Worm (Caenorhabditis elegans) whole organism, young adult: Measurements from ENCODE around the gene C30H6.9.

Experiments
- B0336.3 ChIP-seq: fragments of 200-800 bp; sonication (Bioruptor generic); IDR thresholded peaks from 2 replicates; pipeline ENCODE4 v1.3.6; 2022; ENCODE audit warnings: missing genetic modification characterization, missing compliant biosample characterization
- C06A6.2 ChIP-seq: fragments of 200-800 bp; sonication (Bioruptor generic); conservative IDR thresholded peaks from 2 replicates; pipeline ENCODE4 v1.3.6; 2022; ENCODE audit warnings: missing genetic modification characterization, missing compliant biosample characterization
- C17E4.6 ChIP-seq: fragments of 200-800 bp; sonication (Bioruptor generic); IDR thresholded peaks from 2 replicates; pipeline ENCODE4 v1.3.6; 2022; ENCODE audit warnings: missing genetic modification reagents, missing genetic modification characterization, missing compliant biosample characterization
- D2030.7 ChIP-seq: fragments of 200-800 bp; sonication (Bioruptor generic); IDR thresholded peaks from 2 replicates; pipeline ENCODE4 v1.3.6; 2022; ENCODE audit warnings: missing genetic modification reagents, missing genetic modification characterization, missing compliant biosample characterization
- F10E7.11 ChIP-seq: sonication (generic microtip); optimal IDR thresholded peaks from 2 replicates; lab custom pipeline; 2017; ENCODE audit warnings: mild to moderate bottlenecking, missing genetic modification characterization, moderate library complexity, missing compliant biosample characterization
- F33H1.4 ChIP-seq: fragments of 200-800 bp; sonication (Bioruptor generic); IDR thresholded peaks from 2 replicates; pipeline ENCODE4 v1.3.6; 2022; ENCODE audit warnings: missing genetic modification reagents, missing genetic modification characterization, missing compliant biosample characterization
- F37B4.10 ChIP-seq: fragments of 200-800 bp; sonication (Bioruptor generic); IDR thresholded peaks from 2 replicates; pipeline ENCODE4 v1.3.6; 2022; ENCODE audit warnings: missing genetic modification characterization, missing compliant biosample characterization
- F49E8.2 ChIP-seq: sonication (generic microtip); optimal IDR thresholded peaks from 3 replicates; lab custom pipeline; 2017; ENCODE audit warnings: missing genetic modification characterization, mild to moderate bottlenecking, missing compliant biosample characterization, antibody characterized with exemption, moderate library complexity; ENCODE audit not compliant: insufficient read depth
- F52B5.7 ChIP-seq: sonication (generic microtip); optimal IDR thresholded peaks from 2 replicates; lab custom pipeline; 2016; ENCODE audit warnings: mild to moderate bottlenecking, missing genetic modification characterization, missing compliant biosample characterization
- F57A8.1 ChIP-seq: fragments of 200-800 bp; sonication (Bioruptor generic); optimal IDR thresholded peaks from 2 replicates; lab custom pipeline; 2018; ENCODE audit warnings: mild to moderate bottlenecking, missing genetic modification characterization, moderate library complexity, missing compliant biosample characterization
- T07F8.4 ChIP-seq: sonication (generic microtip); optimal IDR thresholded peaks from 2 replicates; lab custom pipeline; 2016; ENCODE audit warnings: mild to moderate bottlenecking, missing genetic modification characterization, moderate library complexity, missing compliant biosample characterization
- T26A5.8 ChIP-seq: sonication (generic microtip); optimal IDR thresholded peaks from 2 replicates; lab custom pipeline; 2016; ENCODE audit warnings: missing genetic modification characterization, missing compliant biosample characterization
- Y79H2A.3 ChIP-seq: fragments of 200-800 bp; sonication (Bioruptor generic); conservative IDR thresholded peaks from 2 replicates; pipeline ENCODE4 v1.3.6; 2022; ENCODE audit warnings: missing genetic modification reagents, missing genetic modification characterization, missing compliant biosample characterization
- Y95B8A.8 ChIP-seq: fragments of 200-800 bp; sonication (Bioruptor generic); IDR thresholded peaks from 2 replicates; pipeline ENCODE4 v1.3.6; 2022; ENCODE audit warnings: missing genetic modification reagents, missing genetic modification characterization, missing compliant biosample characterization
- aptf-2 ChIP-seq: fragments of 200-800 bp; sonication (Bioruptor generic); conservative IDR thresholded peaks from 2 replicates; pipeline ENCODE4 v1.3.6; 2022; ENCODE audit warnings: missing genetic modification reagents, missing genetic modification characterization, missing compliant biosample characterization
- attf-5 ChIP-seq: fragments of 200-800 bp; sonication (Bioruptor generic); optimal IDR thresholded peaks from 2 replicates; lab custom pipeline; 2018; ENCODE audit warnings: mild to moderate bottlenecking, missing genetic modification characterization, missing compliant biosample characterization
- attf-6 ChIP-seq: fragments of 200-800 bp; sonication (Bioruptor generic); IDR thresholded peaks from 2 replicates; pipeline ENCODE4 v1.3.6; 2022; ENCODE audit warnings: missing genetic modification reagents, missing genetic modification characterization, missing compliant biosample characterization
- bed-1 ChIP-seq: fragments of 200-800 bp; sonication (Bioruptor generic); IDR thresholded peaks from 2 replicates; pipeline ENCODE4 v1.3.6; 2022; ENCODE audit warnings: missing genetic modification reagents, missing genetic modification characterization, missing compliant biosample characterization
- ceh-100 ChIP-seq: fragments of 200-800 bp; sonication (Bioruptor generic); IDR thresholded peaks from 2 replicates; pipeline ENCODE4 v1.3.6; 2022; ENCODE audit warnings: missing genetic modification reagents, missing genetic modification characterization, missing compliant biosample characterization
- ceh-91 ChIP-seq: fragments of 200-800 bp; sonication (Bioruptor generic); IDR thresholded peaks from 2 replicates; pipeline ENCODE4 v1.3.6; 2022; ENCODE audit warnings: missing genetic modification reagents, missing genetic modification characterization, missing compliant biosample characterization
- chd-7 ChIP-seq: sonication (generic microtip); optimal IDR thresholded peaks from 2 replicates; lab custom pipeline; 2016; ENCODE audit warnings: mild to moderate bottlenecking, missing genetic modification characterization, moderate library complexity, missing compliant biosample characterization
- dox-1 ChIP-seq: fragments of 200-800 bp; sonication (Bioruptor generic); IDR thresholded peaks from 2 replicates; pipeline ENCODE4 v1.3.6; 2022; ENCODE audit warnings: missing genetic modification reagents, missing genetic modification characterization, missing compliant biosample characterization
- dpl-1 ChIP-seq: fragments of 150-350 bp; optimal IDR thresholded peaks from 2 replicates; lab custom pipeline; 2014; ENCODE audit warnings: missing biosample characterization, missing genetic modification reagents, missing genetic modification characterization
- efl-1 ChIP-seq: fragments of 150-350 bp; optimal IDR thresholded peaks from 2 replicates; lab custom pipeline; 2014; ENCODE audit warnings: missing biosample characterization, missing genetic modification reagents, missing genetic modification characterization
- egl-18 ChIP-seq: fragments of 200-800 bp; sonication (Bioruptor generic); IDR thresholded peaks from 2 replicates; pipeline ENCODE4 v1.3.6; 2022; ENCODE audit warnings: missing genetic modification reagents, missing genetic modification characterization, missing compliant biosample characterization
- egl-44 ChIP-seq: fragments of 200-800 bp; sonication (Bioruptor generic); IDR thresholded peaks from 2 replicates; pipeline ENCODE4 v1.3.6; 2022; ENCODE audit warnings: missing genetic modification reagents, missing genetic modification characterization, missing compliant biosample characterization
- him-1 ChIP-seq: sonication (generic microtip); optimal IDR thresholded peaks from 2 replicates; lab custom pipeline; 2016; ENCODE audit warnings: missing genotype, missing genetic modification reagents, missing genetic modification characterization, missing compliant biosample characterization
- hlh-26 ChIP-seq: fragments of 200-800 bp; sonication (Bioruptor generic); conservative IDR thresholded peaks from 2 replicates; pipeline ENCODE4 v1.3.6; 2022; ENCODE audit warnings: missing genetic modification reagents, missing genetic modification characterization, missing compliant biosample characterization
- lin-54 ChIP-seq: fragments of 200-800 bp; sonication (Bioruptor generic); optimal IDR thresholded peaks from 2 replicates; lab custom pipeline; 2018; ENCODE audit warnings: mild to moderate bottlenecking, missing genetic modification characterization, missing compliant biosample characterization
- lsl-1 ChIP-seq: fragments of 200-800 bp; sonication (Bioruptor generic); optimal IDR thresholded peaks from 2 replicates; lab custom pipeline; 2018; ENCODE audit warnings: mild to moderate bottlenecking, missing genetic modification characterization, moderate library complexity, missing compliant biosample characterization
- madf-6 ChIP-seq: fragments of 200-800 bp; sonication (Bioruptor generic); IDR thresholded peaks from 2 replicates; pipeline ENCODE4 v1.3.6; 2022; ENCODE audit warnings: missing genetic modification reagents, missing genetic modification characterization, missing compliant biosample characterization
- mcd-1 ChIP-seq: fragments of 200-800 bp; sonication (Bioruptor generic); IDR thresholded peaks from 2 replicates; pipeline ENCODE4 v1.3.6; 2022; ENCODE audit warnings: missing genetic modification reagents, missing genetic modification characterization, missing compliant biosample characterization
- nfya-2 ChIP-seq: fragments of 200-800 bp; sonication (Bioruptor generic); IDR thresholded peaks from 2 replicates; pipeline ENCODE4 v1.3.6; 2022; ENCODE audit warnings: missing genetic modification reagents, missing genetic modification characterization, missing compliant biosample characterization
- nfyb-1 ChIP-seq: fragments of 200-800 bp; sonication (Bioruptor generic); IDR thresholded peaks from 2 replicates; pipeline ENCODE4 v1.3.6; 2022; ENCODE audit warnings: missing genetic modification reagents, missing genetic modification characterization, missing compliant biosample characterization
- nhr-120 ChIP-seq: fragments of 200-800 bp; sonication (Bioruptor generic); IDR thresholded peaks from 2 replicates; pipeline ENCODE4 v1.3.6; 2022; ENCODE audit warnings: missing genetic modification characterization, missing compliant biosample characterization
- nhr-27 ChIP-seq: fragments of 200-800 bp; sonication (Bioruptor generic); optimal IDR thresholded peaks from 2 replicates; lab custom pipeline; 2018; ENCODE audit warnings: mild to moderate bottlenecking, missing genetic modification characterization, moderate library complexity, missing compliant biosample characterization
- nhr-80 ChIP-seq: sonication (generic microtip); optimal IDR thresholded peaks from 2 replicates; lab custom pipeline; 2016; ENCODE audit warnings: missing genetic modification characterization, missing compliant biosample characterization
- snpc-4 ChIP-seq, 5 experiments: fragments of 150-350 bp in 1 of 5; sonication (generic microtip) in 4 of 5; optimal IDR thresholded peaks; 2 replicates each; lab custom pipeline; 2014 to 2018; ENCODE audit warnings: missing genetic modification characterization in 5 of 5, missing biosample characterization in 3 of 5, antibody characterized with exemption in 2 of 5, mild to moderate bottlenecking in 2 of 5, missing compliant biosample characterization in 2 of 5, missing genotype in 2 of 5, moderate library complexity in 2 of 5, missing genetic modification reagents in 1 of 5
- sptf-2 ChIP-seq: fragments of 200-800 bp; sonication (Bioruptor generic); optimal IDR thresholded peaks from 2 replicates; lab custom pipeline; 2018; ENCODE audit warnings: mild to moderate bottlenecking, missing genetic modification characterization, missing compliant biosample characterization
- tbp1 ChIP-seq: fragments of 200-800 bp; sonication (Bioruptor generic); optimal IDR thresholded peaks from 2 replicates; lab custom pipeline; 2018; ENCODE audit warnings: mild to moderate bottlenecking, missing genetic modification characterization, missing compliant biosample characterization
- xnd-1 ChIP-seq: sonication (generic microtip); optimal IDR thresholded peaks from 2 replicates; lab custom pipeline; 2016; ENCODE audit warnings: missing genotype, missing genetic modification reagents, missing genetic modification characterization, missing compliant biosample characterization
- zim-3 ChIP-seq: sonication (generic microtip); optimal IDR thresholded peaks from 2 replicates; lab custom pipeline; 2017; ENCODE audit warnings: mild to moderate bottlenecking, missing genetic modification characterization, moderate library complexity, missing compliant biosample characterization
- ztf-22 ChIP-seq: fragments of 200-800 bp; sonication (Bioruptor generic); optimal IDR thresholded peaks from 2 replicates; lab custom pipeline; 2018; ENCODE audit warnings: mild to moderate bottlenecking, missing genetic modification characterization, moderate library complexity, missing compliant biosample characterization
- ztf-28 ChIP-seq: fragments of 200-800 bp; sonication (Bioruptor generic); IDR thresholded peaks from 2 replicates; pipeline ENCODE4 v1.3.6; 2022; ENCODE audit warnings: missing genetic modification reagents, missing genetic modification characterization, missing compliant biosample characterization

The C30H6.9 gene

ce11 chrIV:17380061-17380680 lies at the start of gene C30H6.9, which contains the start of gene dlat-2:
C30H6.9 (minus strand) TSS chrIV:17380170.
dlat-2 (plus strand) TSS chrIV:17380626.
- TF ChIP-seq lsl-1, result peak; percentile 73
- no peak for TF ChIP-seq F52B5.7
- TF ChIP-seq nfyb-1 (GFP tag; lab: Robert Waterston, UW), result no peak
- no peak for TF ChIP-seq ceh-100 (GFP tag; lab: Robert Waterston, UW)
- peak; percentile 11 for TF ChIP-seq tbp1
- TF ChIP-seq F33H1.4 (GFP tag; lab: Robert Waterston, UW), result peak; percentile 80
- no peak for TF ChIP-seq dpl-1 (GFP tag; lab: Kevin White, UChicago)
- TF ChIP-seq D2030.7 (GFP tag; lab: Robert Waterston, UW), result peak; percentile 41; the same call in 1 of the 2 replicates
- no peak for TF ChIP-seq T26A5.8
- TF ChIP-seq F57A8.1 (GFP tag; lab: Kevin White, UChicago), result no peak
- no peak for TF ChIP-seq ztf-28
- TF ChIP-seq C06A6.2 (GFP tag; lab: Robert Waterston, UW), result no peak
- TF ChIP-seq sptf-2 (GFP tag; lab: Kevin White, UChicago), result no peak
- peak; percentile 44; the same call in 1 of the 2 replicates for TF ChIP-seq dox-1 (GFP tag; lab: Robert Waterston, UW)
- no peak for TF ChIP-seq F49E8.2 (tag; lab: Kevin White, UChicago)
- no peak for TF ChIP-seq nhr-80 (tag; lab: Kevin White, UChicago)
- no peak for TF ChIP-seq zim-3 (tag; lab: Kevin White, UChicago)
- peak; percentile 65; the same call in 1 of the 2 replicates for TF ChIP-seq attf-6
- no peak for TF ChIP-seq egl-44
- peak; percentile 62 for TF ChIP-seq madf-6 (GFP tag; lab: Robert Waterston, UW)
- TF ChIP-seq snpc-4 (GFP tag; optimal IDR thresholded peaks at IDR 0.05; lab: Kevin White, UChicago), result peak; percentile 24
- TF ChIP-seq snpc-4 (tag; optimal IDR thresholded peaks at IDR 0.05; lab: Kevin White, UChicago), result peak in 3 of 4 experiments; percentile 72 to 84 (median 83)
- TF ChIP-seq ztf-22 (GFP tag; lab: Kevin White, UChicago), result no peak
- no peak for TF ChIP-seq aptf-2
- no peak for TF ChIP-seq Y79H2A.3 (GFP tag; lab: Robert Waterston, UW)
- TF ChIP-seq mcd-1 (GFP tag; lab: Robert Waterston, UW), result peak; percentile 77
- TF ChIP-seq attf-5, result peak; percentile 32
- peak; percentile 3 for TF ChIP-seq lin-54 (GFP tag; lab: Kevin White, UChicago)
- TF ChIP-seq hlh-26 (GFP tag; lab: Robert Waterston, UW), result no peak
- no peak for TF ChIP-seq T07F8.4 (tag; lab: Kevin White, UChicago)
- no peak for TF ChIP-seq F10E7.11
- no peak for TF ChIP-seq efl-1 (GFP tag; lab: Kevin White, UChicago)
- TF ChIP-seq xnd-1 (tag; lab: Kevin White, UChicago), result peak; percentile 38
- no peak for TF ChIP-seq nhr-120

ce11 chrIV:17427423-17427822 lies 47.5 kb upstream of the C30H6.9 start, which contains the start of gene C06A12.3:
C06A12.3 (plus strand) TSS chrIV:17427723.
- TF ChIP-seq tbp1 (no peak), C06A6.2 (GFP tag; lab: Robert Waterston, UW) (no peak), lsl-1 (no peak), nhr-27 (no peak), egl-18 (GFP tag; lab: Robert Waterston, UW) (no peak), mcd-1 (GFP tag; lab: Robert Waterston, UW) (no peak)
- TF ChIP-seq, all 124 proteins: peak for 0

- no peak for TF ChIP-seq him-1 (tag; lab: Kevin White, UChicago)
- TF ChIP-seq C17E4.6 (GFP tag; lab: Robert Waterston, UW), result no peak
- no peak for TF ChIP-seq dpl-1 (GFP tag; lab: Kevin White, UChicago)
- no peak for TF ChIP-seq F37B4.10 (GFP tag; lab: Robert Waterston, UW)
- no peak for TF ChIP-seq ceh-91 (GFP tag; lab: Robert Waterston, UW)
- no peak for TF ChIP-seq bed-1
- no peak for TF ChIP-seq Y95B8A.8
- no peak for TF ChIP-seq T26A5.8
- TF ChIP-seq nhr-27, result no peak
- TF ChIP-seq B0336.3 (GFP tag; lab: Robert Waterston, UW), result no peak
- no peak for TF ChIP-seq nfya-2 (GFP tag; lab: Robert Waterston, UW)
- no peak for TF ChIP-seq egl-44
- TF ChIP-seq chd-7 (tag; lab: Kevin White, UChicago), result no peak
- TF ChIP-seq hlh-26 (GFP tag; lab: Robert Waterston, UW), result no peak
These were observed 47.0 kb upstream of the C30H6.9 start for ce11 chrIV:17426970-17427369.
